Worm (Caenorhabditis elegans) whole organism, L2 larva: ENCODE data around the gene C17G10.1.

Experiments
- lin-39 ChIP-seq: fragments of 150-350 bp; optimal IDR thresholded peaks from 2 replicates; lab custom pipeline; 2014; ENCODE audit warnings: missing biosample characterization, missing genetic modification reagents, missing genetic modification characterization
- nhr-129 ChIP-seq: fragments of 150-350 bp; optimal IDR thresholded peaks from 2 replicates; lab custom pipeline; 2014; ENCODE audit warnings: missing biosample characterization, missing genetic modification characterization

- no peak for TF ChIP-seq lin-39
- TF ChIP-seq nhr-129 (tag; lab: Kevin White, UChicago): no peak
Observed at ce11 chrII:5642110-5642509, 45.8 kb downstream of the C17G10.1 start.
